Worm (Caenorhabditis elegans): Measurements from ENCODE around the gene clec-2.

ce11 chrII:3067896-3068295, 44.7 kb upstream of the clec-2 start:
- TF ChIP-seq klf-2 (GFP tag; conservative IDR thresholded peaks at IDR 0.05) = no peak
- no peak for TF ChIP-seq cog-1 (tag; optimal IDR thresholded peaks at IDR 0.05)
- TF ChIP-seq tab-1 (GFP tag; IDR thresholded peaks at IDR 0.05) = no peak
- TF ChIP-seq med-1 (GFP tag; optimal IDR thresholded peaks at IDR 0.05; ENCODE audit: insufficient read depth) = no peak

All from whole organism, midembryonic.